Worm (Caenorhabditis elegans) whole organism, L4/young adult: Measurements from ENCODE around the gene fbxb-85.

ENCODE experiments used
- W03F9.2 ChIP-seq: fragments of 150-350 bp; optimal IDR thresholded peaks from 2 replicates; lab custom pipeline; 2014; ENCODE audit warnings: missing biosample characterization, missing genetic modification characterization
- him-1 ChIP-seq: sonication (generic microtip); optimal IDR thresholded peaks from 2 replicates; lab custom pipeline; 2016; ENCODE audit warnings: missing genotype, missing genetic modification reagents, missing genetic modification characterization, missing compliant biosample characterization

DNA sequence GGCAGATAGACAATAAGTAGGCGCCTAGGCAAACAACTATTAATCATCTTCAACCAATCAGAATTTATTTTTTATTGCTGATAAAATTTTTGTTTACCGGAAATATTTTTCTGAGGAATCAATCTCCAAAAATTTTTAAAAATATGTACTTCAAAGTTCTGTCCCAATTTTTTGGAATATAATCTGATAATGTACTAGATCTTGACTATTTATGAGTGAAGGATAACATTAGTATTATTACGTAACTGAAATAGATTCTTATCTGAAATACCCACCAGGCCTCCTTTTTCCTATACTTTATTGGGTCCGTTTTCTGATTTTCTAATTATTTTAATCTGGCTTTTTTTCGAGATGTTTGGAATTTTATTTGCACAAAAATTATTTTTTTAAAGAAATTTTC, 17.3 kb downstream of the fbxb-85 start:
- no peak for TF ChIP-seq W03F9.2
- no peak for TF ChIP-seq him-1 (tag; lab: Kevin White, UChicago)
